Fruit fly (Drosophila melanogaster) whole organism, wandering third instar larva: ENCODE results near the gene Gr93b.

ENCODE experiments used
- Abd-B ChIP-seq: fragments of >200 bp; optimal IDR thresholded peaks from 2 replicates; lab custom pipeline; 2017; ENCODE audit warnings: missing biosample characterization, missing genetic modification characterization
- CG32264 ChIP-seq: fragments of 200-800 bp; sonication (Bioruptor generic); optimal IDR thresholded peaks from 2 replicates; lab custom pipeline; 2016; ENCODE audit warnings: missing biosample characterization, missing genetic modification characterization
- CG9705 ChIP-seq: fragments of 200-800 bp; sonication (Bioruptor generic); optimal IDR thresholded peaks from 2 replicates; lab custom pipeline; 2018; ENCODE audit warnings: missing biosample characterization, mild to moderate bottlenecking, missing genetic modification characterization
- CrebA ChIP-seq: fragments of 200-800 bp; sonication (Bioruptor generic); optimal IDR thresholded peaks from 2 replicates; lab custom pipeline; 2016; ENCODE audit warnings: missing biosample characterization, mild to moderate bottlenecking, missing genetic modification characterization, borderline replicate concordance
- Dfd ChIP-seq: fragments of >200 bp; optimal IDR thresholded peaks from 2 replicates; lab custom pipeline; 2017; ENCODE audit warnings: missing biosample characterization, missing genetic modification characterization
- Dif ChIP-seq: fragments of 200-275, 200-300 bp; sonication (Bioruptor generic); optimal IDR thresholded peaks from 2 replicates; lab custom pipeline; 2018; ENCODE audit warnings: missing biosample characterization, missing genetic modification characterization; ENCODE audit not compliant: partially characterized antibody
- GATAd ChIP-seq: sonication (Bioruptor generic); optimal IDR thresholded peaks from 2 replicates; lab custom pipeline; 2016; ENCODE audit warnings: missing biosample characterization, missing genetic modification characterization
- HLH106 ChIP-seq: fragments of 200-800 bp; optimal IDR thresholded peaks from 3 replicates; lab custom pipeline; 2019; ENCODE audit warnings: missing biosample characterization, mild to moderate bottlenecking, missing genetic modification characterization, moderate library complexity
- Hnf4 ChIP-seq: fragments of 200-800 bp; sonication (Bioruptor generic); optimal IDR thresholded peaks from 2 replicates; lab custom pipeline; 2016; ENCODE audit warnings: missing biosample characterization, mild to moderate bottlenecking, missing genetic modification characterization
- Hr78 ChIP-seq: fragments of >200 bp; optimal IDR thresholded peaks from 2 replicates; lab custom pipeline; 2017; ENCODE audit warnings: missing biosample characterization, missing genetic modification characterization
- Hr83 ChIP-seq: fragments of 200-300 bp; sonication (Bioruptor generic); optimal IDR thresholded peaks from 2 replicates; lab custom pipeline; 2016; ENCODE audit warnings: missing biosample characterization, mild to moderate bottlenecking, missing genetic modification characterization, moderate library complexity; ENCODE audit not compliant: poor library complexity, severe bottlenecking
- Jra ChIP-seq: sonication (Bioruptor generic); optimal IDR thresholded peaks from 2 replicates; lab custom pipeline; 2016; ENCODE audit warnings: missing biosample characterization, missing genetic modification characterization
- Mio ChIP-seq: sonication (Bioruptor generic); optimal IDR thresholded peaks from 2 replicates; lab custom pipeline; 2016; ENCODE audit warnings: missing biosample characterization, missing genetic modification characterization
- Myc ChIP-seq: fragments of >200 bp; optimal IDR thresholded peaks from 2 replicates; lab custom pipeline; 2017
- N ChIP-seq: fragments of >200 bp; optimal IDR thresholded peaks from 2 replicates; lab custom pipeline; 2018; ENCODE audit warnings: missing biosample characterization, missing external identifiers, missing genetic modification characterization
- OdsH ChIP-seq: fragments of 200-800 bp; sonication (Bioruptor generic); optimal IDR thresholded peaks from 2 replicates; lab custom pipeline; 2016; ENCODE audit warnings: missing biosample characterization, mild to moderate bottlenecking, missing genetic modification characterization
- Rel ChIP-seq, 2 experiments: fragments of 200-800 bp; sonication (Bioruptor generic) in 1 of 2; optimal IDR thresholded peaks; 2 replicates in 1 of 2; 3 replicates in 1 of 2; lab custom pipeline; 2016 to 2019; ENCODE audit warnings: mild to moderate bottlenecking in 2 of 2, missing biosample characterization in 2 of 2, missing genetic modification characterization in 2 of 2, moderate library complexity in 1 of 2
- Sp1 ChIP-seq: fragments of 200-800 bp; sonication (Bioruptor generic); optimal IDR thresholded peaks from 3 replicates; lab custom pipeline; 2019; ENCODE audit warnings: missing biosample characterization, mild to moderate bottlenecking, missing genetic modification characterization, moderate library complexity
- Vsx2 ChIP-seq: fragments of 200-300, 225-300 bp; sonication (Bioruptor generic); optimal IDR thresholded peaks from 2 replicates; lab custom pipeline; 2018; ENCODE audit warnings: missing biosample characterization, missing genetic modification characterization; ENCODE audit not compliant: partially characterized antibody
- br ChIP-seq: fragments of 200-800 bp; sonication (Bioruptor generic); optimal IDR thresholded peaks from 2 replicates; lab custom pipeline; 2016; ENCODE audit warnings: missing biosample characterization, missing genetic modification characterization
- brk ChIP-seq: fragments of 200-800 bp; sonication (Bioruptor generic); optimal IDR thresholded peaks from 2 replicates; lab custom pipeline; 2016; ENCODE audit warnings: missing biosample characterization, mild to moderate bottlenecking, missing genetic modification characterization
- dl ChIP-seq, 2 experiments: fragments of 175-275, 200-275 bp in 1 of 2; fragments of 200-275 bp in 1 of 2; sonication (Bioruptor generic); optimal IDR thresholded peaks; lab custom pipeline; 2018; ENCODE audit warnings: mild to moderate bottlenecking in 2 of 2, missing biosample characterization in 2 of 2, missing genetic modification characterization in 2 of 2, moderate library complexity in 2 of 2; ENCODE audit not compliant: partially characterized antibody in 2 of 2, insufficient read depth in 1 of 2
- dmrt93B ChIP-seq: fragments of 200-800 bp; sonication (Bioruptor generic); optimal IDR thresholded peaks from 2 replicates; lab custom pipeline; 2018; ENCODE audit warnings: missing biosample characterization, mild to moderate bottlenecking, missing genetic modification characterization
- dsf ChIP-seq: sonication (Bioruptor generic); optimal IDR thresholded peaks from 2 replicates; lab custom pipeline; 2016; ENCODE audit warnings: missing biosample characterization, missing genetic modification characterization, borderline replicate concordance
- foxo ChIP-seq, 2 experiments: fragments of 200-800 bp; sonication (Bioruptor generic); optimal IDR thresholded peaks; 2 replicates in 1 of 2; 3 replicates in 1 of 2; lab custom pipeline; 2016 to 2017; ENCODE audit warnings: missing biosample characterization in 2 of 2, missing genetic modification characterization in 2 of 2
- fru ChIP-seq: fragments of 200-800 bp; sonication (Bioruptor generic); optimal IDR thresholded peaks from 3 replicates; lab custom pipeline; 2016; ENCODE audit warnings: missing biosample characterization, mild to moderate bottlenecking, missing genetic modification characterization
- h ChIP-seq: fragments of 200-800 bp; sonication (Bioruptor generic); optimal IDR thresholded peaks from 3 replicates; lab custom pipeline; 2016; ENCODE audit warnings: missing biosample characterization, mild to moderate bottlenecking, missing genetic modification characterization
- jim ChIP-seq: fragments of 175-275, 200-325 bp; sonication (Bioruptor generic); optimal IDR thresholded peaks from 2 replicates; lab custom pipeline; 2016; ENCODE audit warnings: missing biosample characterization, mild to moderate bottlenecking, missing genetic modification characterization
- lola ChIP-seq: fragments of >200 bp; optimal IDR thresholded peaks from 2 replicates; lab custom pipeline; 2017; ENCODE audit warnings: missing biosample characterization, missing genetic modification characterization
- pan ChIP-seq: fragments of >200 bp; optimal IDR thresholded peaks from 2 replicates; lab custom pipeline; 2017
- psq ChIP-seq: fragments of 200-800 bp; sonication (Bioruptor generic); optimal IDR thresholded peaks from 3 replicates; lab custom pipeline; 2017; ENCODE audit warnings: missing biosample characterization, mild to moderate bottlenecking, missing genetic modification characterization, moderate library complexity
- rgr ChIP-seq: fragments of 200-800 bp; sonication (Bioruptor generic); optimal IDR thresholded peaks from 3 replicates; lab custom pipeline; 2016; ENCODE audit warnings: missing biosample characterization, mild to moderate bottlenecking, missing genetic modification characterization
- sage ChIP-seq: fragments of 200-800 bp; sonication (Bioruptor generic); optimal IDR thresholded peaks from 2 replicates; lab custom pipeline; 2016; ENCODE audit warnings: missing biosample characterization, mild to moderate bottlenecking, missing genetic modification characterization
- sv ChIP-seq: fragments of 200-800 bp; sonication (Bioruptor generic); optimal IDR thresholded peaks from 3 replicates; lab custom pipeline; 2016; ENCODE audit warnings: missing biosample characterization, missing genetic modification characterization
- tai ChIP-seq: sonication (Bioruptor generic); optimal IDR thresholded peaks from 2 replicates; lab custom pipeline; 2016; ENCODE audit warnings: missing biosample characterization, missing genetic modification characterization
- usp ChIP-seq: fragments of >200 bp; optimal IDR thresholded peaks from 2 replicates; lab custom pipeline; 2017; ENCODE audit warnings: missing biosample characterization, missing genetic modification characterization
- woc ChIP-seq: sonication (Bioruptor generic); optimal IDR thresholded peaks from 2 replicates; lab custom pipeline; 2016; ENCODE audit warnings: missing biosample characterization, mild to moderate bottlenecking, missing genetic modification characterization

Gene Gr93b

DNA sequence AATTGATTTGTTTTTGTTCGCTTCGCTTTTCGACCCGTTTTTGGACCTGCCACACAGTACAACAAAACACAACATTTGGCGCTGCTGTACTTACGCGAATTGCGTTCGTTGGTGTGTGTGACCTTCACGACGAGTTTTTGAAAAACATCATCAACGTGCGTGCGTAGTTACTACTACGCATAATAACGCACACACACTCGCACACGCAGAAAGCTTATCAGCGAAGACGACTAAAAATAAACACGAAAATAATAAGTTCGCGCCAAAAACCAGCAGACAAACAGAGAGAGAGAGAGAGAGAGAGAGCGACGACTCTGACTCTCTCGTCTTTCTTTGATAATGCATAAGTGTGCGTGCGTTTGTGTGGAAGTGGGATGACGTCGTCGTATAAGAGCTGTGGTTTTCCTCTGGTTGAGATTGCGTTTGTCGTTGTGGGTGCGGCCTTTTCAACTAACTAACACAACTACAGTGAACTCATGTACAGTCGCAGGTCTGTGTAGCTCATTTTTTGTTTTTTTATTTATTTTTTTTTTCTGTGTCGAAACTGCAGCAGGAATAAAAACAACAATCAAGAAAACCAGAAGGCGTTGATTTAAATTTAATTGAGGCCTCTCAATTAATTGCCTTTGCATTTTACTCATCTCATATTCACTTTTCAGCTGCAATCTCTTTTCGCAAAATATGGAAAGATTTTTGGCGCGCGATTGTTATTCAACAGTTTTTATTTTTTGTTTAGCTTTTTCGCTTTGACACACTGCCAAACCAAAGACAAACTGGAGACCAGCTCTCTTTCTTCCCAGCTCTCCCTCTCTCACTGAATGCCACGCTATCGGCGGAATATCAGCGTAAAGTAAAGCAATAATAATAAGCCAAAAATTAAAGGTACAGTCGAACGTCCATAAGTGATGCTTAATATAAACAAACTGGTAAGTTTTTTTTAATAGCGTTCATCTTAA is 10.3 kb upstream of the Gr93b start:
- TF ChIP-seq Mio (GFP tag; lab: Kevin White, UChicago) = peak; percentile 9
- peak; percentile 47 for TF ChIP-seq h (GFP tag; lab: Kevin White, UChicago)
- peak; percentile 48 for TF ChIP-seq N
- TF ChIP-seq GATAd = no peak
- TF ChIP-seq Jra (GFP tag; lab: Kevin White, UChicago) = peak; percentile 61
- TF ChIP-seq br = peak; percentile 10
- peak; percentile 24 for TF ChIP-seq rgr
- TF ChIP-seq usp = no peak
- TF ChIP-seq Rel (GFP tag; optimal IDR thresholded peaks at IDR 0.05; lab: Kevin White, UChicago) = peak; percentile 91
- no peak for TF ChIP-seq Rel (tag; optimal IDR thresholded peaks at IDR 0.05; lab: Kevin White, UChicago)
- peak; percentile 41 for TF ChIP-seq fru (GFP tag; lab: Kevin White, UChicago)
- TF ChIP-seq jim (GFP tag; lab: Kevin White, UChicago) = peak; percentile 56
- peak; percentile 76 for TF ChIP-seq sage (GFP tag; lab: Kevin White, UChicago)
- no peak for TF ChIP-seq dsf (GFP tag; lab: Kevin White, UChicago)
- TF ChIP-seq Hnf4 (GFP tag; lab: Kevin White, UChicago) = peak; percentile 1
- peak; percentile 87 to 88 for TF ChIP-seq dl (GFP tag; optimal IDR thresholded peaks at IDR 0.05; lab: Kevin White, UChicago; ENCODE audit: insufficient read depth in 1 of 2, partially characterized antibody in 2 of 2)
- TF ChIP-seq CrebA (GFP tag; lab: Kevin White, UChicago) = peak; percentile 93
- TF ChIP-seq tai (GFP tag; lab: Kevin White, UChicago) = no peak
- TF ChIP-seq Hr78 = no peak
- TF ChIP-seq Dfd (GFP tag; lab: Kevin White, UChicago) = no peak
- TF ChIP-seq CG32264 = peak; percentile 15
- peak; percentile 54 for TF ChIP-seq Sp1 (GFP tag; lab: Kevin White, UChicago)
- TF ChIP-seq Dif (GFP tag; lab: Kevin White, UChicago) = peak; percentile 94
- TF ChIP-seq CG9705 (GFP tag; lab: Kevin White, UChicago) = no peak
- peak; percentile 31 to 64 for TF ChIP-seq foxo (GFP tag; optimal IDR thresholded peaks at IDR 0.05; lab: Kevin White, UChicago)
- TF ChIP-seq Hr83 (GFP tag; lab: Kevin White, UChicago) = peak; percentile 91
- peak; percentile 75 for TF ChIP-seq Vsx2 (GFP tag; lab: Kevin White, UChicago)
- peak; percentile 86 for TF ChIP-seq brk
- TF ChIP-seq psq (GFP tag; lab: Kevin White, UChicago) = peak; percentile 84
- peak; percentile 38 for TF ChIP-seq woc (GFP tag; lab: Kevin White, UChicago)
- TF ChIP-seq, all 38 proteins: peak for 22

dm6 chr3R:21852579-21853233 is 9.1 kb upstream of the Gr93b start:
- TF ChIP-seq tai (GFP tag; lab: Kevin White, UChicago) (no peak), HLH106 (tag; lab: Kevin White, UChicago) (no peak), Mio (GFP tag; lab: Kevin White, UChicago) (no peak), CG32264 (no peak), brk (no peak), Myc (lab: Kevin White, UChicago) (no peak), sv (GFP tag; lab: Kevin White, UChicago) (no peak), dl (GFP tag; optimal IDR thresholded peaks at IDR 0.05; lab: Kevin White, UChicago; ENCODE audit: insufficient read depth in 1 of 2, partially characterized antibody in 2 of 2) (no peak), Hr78 (no peak), Abd-B (GFP tag; lab: Kevin White, UChicago) (no peak), sage (GFP tag; lab: Kevin White, UChicago) (no peak), Jra (GFP tag; lab: Kevin White, UChicago) (no peak), Dfd (GFP tag; lab: Kevin White, UChicago) (no peak), usp (no peak), Vsx2 (GFP tag; lab: Kevin White, UChicago) (no peak), Hnf4 (GFP tag; lab: Kevin White, UChicago) (no peak), dsf (GFP tag; lab: Kevin White, UChicago) (no peak), foxo (GFP tag; optimal IDR thresholded peaks at IDR 0.05; lab: Kevin White, UChicago) (no peak), GATAd (no peak), rgr (peak; percentile 22), Rel (GFP tag; optimal IDR thresholded peaks at IDR 0.05; lab: Kevin White, UChicago) (no peak), Rel (tag; optimal IDR thresholded peaks at IDR 0.05; lab: Kevin White, UChicago) (peak; percentile 10), CG9705 (GFP tag; lab: Kevin White, UChicago) (no peak), OdsH (GFP tag; lab: Kevin White, UChicago) (peak; percentile 7), lola (GFP tag; lab: Kevin White, UChicago) (no peak), Dif (GFP tag; lab: Kevin White, UChicago) (no peak), psq (GFP tag; lab: Kevin White, UChicago) (peak; percentile 75), dmrt93B (GFP tag; lab: Kevin White, UChicago) (no peak), fru (GFP tag; lab: Kevin White, UChicago) (peak; percentile 9), h (GFP tag; lab: Kevin White, UChicago) (no peak), Sp1 (GFP tag; lab: Kevin White, UChicago) (no peak), pan (lab: Kevin White, UChicago) (no peak), Hr83 (GFP tag; lab: Kevin White, UChicago) (peak; percentile 2), N (no peak), br (no peak)
- TF ChIP-seq, all 38 proteins: peak for 6
